Worm (Caenorhabditis elegans): ENCODE data around the gene slc-46A.

- TF ChIP-seq tbx-2 (tag; optimal IDR thresholded peaks at IDR 0.05), result no peak
- no peak for TF ChIP-seq nhr-11 (tag; optimal IDR thresholded peaks at IDR 0.05)
- TF ChIP-seq C38D4.7 (GFP tag; optimal IDR thresholded peaks at IDR 0.05), result no peak
- TF ChIP-seq ceh-45 (GFP tag; IDR thresholded peaks at IDR 0.05), result no peak
- no peak for TF ChIP-seq ceh-9 (tag; optimal IDR thresholded peaks at IDR 0.05)
- TF ChIP-seq pha-4 (tag; optimal IDR thresholded peaks at IDR 0.05), result no peak
- TF ChIP-seq ama-1 (optimal IDR thresholded peaks at IDR 0.05), result no peak
- TF ChIP-seq pha-2 (tag; optimal IDR thresholded peaks at IDR 0.05), result no peak
- TF ChIP-seq unc-86 (tag; optimal IDR thresholded peaks at IDR 0.05), result no peak
- no peak for TF ChIP-seq dmd-4 (tag; optimal IDR thresholded peaks at IDR 0.05; ENCODE audit: borderline replicate concordance)
- TF ChIP-seq nfya-1 (tag; optimal IDR thresholded peaks at IDR 0.05), result no peak
- TF ChIP-seq fkh-10 (GFP tag; optimal IDR thresholded peaks at IDR 0.05), result no peak
- no peak for TF ChIP-seq sox-2 (GFP tag; IDR thresholded peaks at IDR 0.05)
Measured at ce11 chrIV:5277752-5278151, 41.3 kb upstream of the slc-46A start, which contains the start of gene F36H12.17.
